Worm (Caenorhabditis elegans): Measurements from ENCODE around the gene tram-1.

ce11 chrIV:10243276-10243675 is 22.2 kb upstream of the tram-1 start, which contains the start of gene tkt-1:
- TF ChIP-seq ets-7 (tag; optimal IDR thresholded peaks at IDR 0.05): no peak
- TF ChIP-seq tbx-37 (GFP tag; conservative IDR thresholded peaks at IDR 0.05): no peak

Data from whole organism, early embryonic.